Worm (Caenorhabditis elegans) whole organism, L3 larva: ENCODE results near the gene D1014.5.

Experiments
- R02D3.7 ChIP-seq: fragments of 150-350 bp; optimal IDR thresholded peaks from 2 replicates; lab custom pipeline; 2014; ENCODE audit warnings: missing biosample characterization, missing genetic modification characterization
- ZK546.5 ChIP-seq: sonication (generic microtip); optimal IDR thresholded peaks from 2 replicates; lab custom pipeline; 2017; ENCODE audit warnings: missing biosample characterization, missing genetic modification characterization
- aly-2 ChIP-seq: fragments of 150-350 bp; optimal IDR thresholded peaks from 2 replicates; lab custom pipeline; 2014; ENCODE audit warnings: missing biosample characterization, missing genetic modification characterization
- ceh-28 ChIP-seq: fragments of 150-350 bp; optimal IDR thresholded peaks from 2 replicates; lab custom pipeline; 2014; ENCODE audit warnings: missing biosample characterization, missing genetic modification reagents, missing genetic modification characterization
- ceh-82 ChIP-seq: fragments of 150-350 bp; optimal IDR thresholded peaks from 2 replicates; lab custom pipeline; 2014; ENCODE audit warnings: missing biosample characterization, missing genetic modification characterization
- ceh-9 ChIP-seq: sonication (generic microtip); optimal IDR thresholded peaks from 2 replicates; lab custom pipeline; 2018; ENCODE audit warnings: missing biosample characterization, missing genetic modification characterization
- egl-27 ChIP-seq: sonication (generic microtip); optimal IDR thresholded peaks from 4 replicates; lab custom pipeline; 2017; ENCODE audit warnings: missing biosample characterization, missing genetic modification reagents, missing genetic modification characterization
- egl-5 ChIP-seq: fragments of 150-350 bp; optimal IDR thresholded peaks from 2 replicates; lab custom pipeline; 2017; ENCODE audit warnings: missing biosample characterization, missing genetic modification reagents, missing genetic modification characterization, inconsistent platforms
- elt-1 ChIP-seq: fragments of 150-350 bp; optimal IDR thresholded peaks from 2 replicates; lab custom pipeline; 2014; ENCODE audit warnings: missing biosample characterization, missing genetic modification characterization
- elt-2 ChIP-seq: sonication (generic microtip); optimal IDR thresholded peaks from 2 replicates; lab custom pipeline; 2016; ENCODE audit warnings: missing genetic modification reagents, mild to moderate bottlenecking, missing genetic modification characterization, missing compliant biosample characterization
- elt-3 ChIP-seq, 3 experiments: fragments of 150-350 bp in 1 of 3; sonication (generic microtip) in 2 of 3; optimal IDR thresholded peaks; 2 replicates in 2 of 3; 4 replicates in 1 of 3; lab custom pipeline; 2014 to 2017; ENCODE audit warnings: missing biosample characterization in 3 of 3, missing genetic modification characterization in 3 of 3
- fkh-10 ChIP-seq: sonication (generic microtip); optimal IDR thresholded peaks from 2 replicates; lab custom pipeline; 2017; ENCODE audit warnings: missing biosample characterization, missing genetic modification reagents, missing genetic modification characterization
- fos-1 ChIP-seq: fragments of 150-350 bp; optimal IDR thresholded peaks from 2 replicates; lab custom pipeline; 2014; ENCODE audit warnings: missing biosample characterization, missing genetic modification characterization
- hmg-11 ChIP-seq: sonication (generic microtip); optimal IDR thresholded peaks from 2 replicates; lab custom pipeline; 2016; ENCODE audit warnings: missing genetic modification characterization, missing compliant biosample characterization
- jun-1 ChIP-seq: fragments of 150-350 bp; optimal IDR thresholded peaks from 2 replicates; lab custom pipeline; 2014; ENCODE audit warnings: missing biosample characterization, missing genetic modification reagents, missing genetic modification characterization
- lin-15B ChIP-seq: fragments of 150-350 bp; optimal IDR thresholded peaks from 2 replicates; lab custom pipeline; 2014; ENCODE audit warnings: missing biosample characterization, missing genetic modification characterization
- lsy-12 ChIP-seq: sonication (generic microtip); optimal IDR thresholded peaks from 2 replicates; lab custom pipeline; 2016; ENCODE audit warnings: mild to moderate bottlenecking, missing genetic modification characterization, missing compliant biosample characterization
- nfya-1 ChIP-seq: sonication (generic microtip); optimal IDR thresholded peaks from 2 replicates; lab custom pipeline; 2017; ENCODE audit warnings: missing genetic modification characterization, mild to moderate bottlenecking, missing compliant biosample characterization, antibody characterized with exemption, moderate library complexity; ENCODE audit not compliant: insufficient read depth
- nhr-11 ChIP-seq: fragments of 150-350 bp; optimal IDR thresholded peaks from 2 replicates; lab custom pipeline; 2014; ENCODE audit warnings: missing biosample characterization, missing genetic modification characterization
- nhr-23 ChIP-seq: fragments of 150-350 bp; optimal IDR thresholded peaks from 2 replicates; lab custom pipeline; 2014; ENCODE audit warnings: missing biosample characterization, missing genetic modification reagents, missing genetic modification characterization
- nhr-237 ChIP-seq: fragments of 150-350 bp; optimal IDR thresholded peaks from 2 replicates; lab custom pipeline; 2014; ENCODE audit warnings: missing biosample characterization, missing genetic modification characterization
- nhr-43 ChIP-seq: sonication (generic microtip); optimal IDR thresholded peaks from 2 replicates; lab custom pipeline; 2016; ENCODE audit warnings: mild to moderate bottlenecking, missing genetic modification characterization, missing compliant biosample characterization; ENCODE audit not compliant: poor library complexity, severe bottlenecking
- nhr-67 ChIP-seq: fragments of 150-350 bp; optimal IDR thresholded peaks from 2 replicates; lab custom pipeline; 2014; ENCODE audit warnings: missing biosample characterization, missing genetic modification characterization
- nhr-76 ChIP-seq: fragments of 150-350 bp; sonication (generic microtip); optimal IDR thresholded peaks from 5 replicates; lab custom pipeline; 2014; ENCODE audit warnings: missing biosample characterization, missing genetic modification characterization
- pha-4 ChIP-seq: fragments of 150-350 bp; optimal IDR thresholded peaks from 2 replicates; lab custom pipeline; 2014; ENCODE audit warnings: missing biosample characterization, missing genetic modification reagents, missing genetic modification characterization
- pqm-1 ChIP-seq: fragments of 150-350 bp; optimal IDR thresholded peaks from 2 replicates; lab custom pipeline; 2017; ENCODE audit warnings: missing biosample characterization, missing genetic modification characterization, inconsistent platforms
- sea-2 ChIP-seq: fragments of 150-350 bp; sonication (generic microtip); optimal IDR thresholded peaks from 4 replicates; lab custom pipeline; 2014; ENCODE audit warnings: missing biosample characterization, missing genetic modification reagents, missing genetic modification characterization
- skn-1 ChIP-seq: fragments of 150-350 bp; optimal IDR thresholded peaks from 2 replicates; lab custom pipeline; 2014; ENCODE audit warnings: missing biosample characterization, missing genetic modification characterization
- snpc-4 ChIP-seq: fragments of 150-350 bp; optimal IDR thresholded peaks from 2 replicates; lab custom pipeline; 2014; ENCODE audit warnings: missing biosample characterization, missing genetic modification characterization
- tbx-2 ChIP-seq: sonication (generic microtip); optimal IDR thresholded peaks from 2 replicates; lab custom pipeline; 2016; ENCODE audit warnings: mild to moderate bottlenecking, missing genetic modification characterization, missing compliant biosample characterization
- unc-39 ChIP-seq: sonication (generic microtip); optimal IDR thresholded peaks from 4 replicates; lab custom pipeline; 2017; ENCODE audit warnings: missing biosample characterization, missing genetic modification characterization
- unc-62 ChIP-seq: fragments of 150-350 bp; sonication (generic microtip); optimal IDR thresholded peaks from 4 replicates; lab custom pipeline; 2014; ENCODE audit warnings: missing biosample characterization, missing genetic modification reagents, missing genetic modification characterization
- zag-1 ChIP-seq: fragments of 150-350 bp; optimal IDR thresholded peaks from 2 replicates; lab custom pipeline; 2014; ENCODE audit warnings: missing biosample characterization, missing genetic modification characterization
- ztf-11 ChIP-seq: fragments of 150-350 bp; optimal IDR thresholded peaks from 2 replicates; lab custom pipeline; 2014; ENCODE audit warnings: missing biosample characterization, missing genetic modification characterization

The D1014.5 gene

DNA sequence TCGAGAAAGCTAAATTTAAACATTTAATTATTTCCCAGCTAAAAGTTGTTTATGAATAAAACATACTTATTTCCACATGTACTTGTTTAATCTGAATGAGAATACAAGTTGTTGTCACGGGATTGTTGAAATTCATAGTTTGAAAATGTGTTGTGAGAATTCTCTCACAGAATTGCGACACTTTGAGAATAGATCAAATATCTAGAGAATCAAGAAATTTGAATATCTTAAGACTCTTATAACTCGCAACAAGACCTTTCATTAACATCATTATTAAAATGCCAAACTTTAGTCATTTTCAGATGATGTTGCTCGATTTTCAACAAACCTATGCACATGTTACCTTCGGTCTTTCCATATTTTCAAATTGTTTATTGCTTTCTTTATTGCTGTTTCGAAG is 20.5 kb upstream of the D1014.5 start, which contains the start of gene str-90:
Gene str-90 (plus strand): TSS at position 301 of the 400 bp plus-strand sequence.
- TF ChIP-seq nhr-237 (tag; lab: Kevin White, UChicago) (no peak), pqm-1 (no peak), aly-2 (tag; lab: Kevin White, UChicago) (no peak), fkh-10 (GFP tag; lab: Kevin White, UChicago) (no peak), ceh-9 (no peak), zag-1 (tag; lab: Kevin White, UChicago) (no peak), nfya-1 (tag; lab: Kevin White, UChicago) (no peak), egl-5 (tag; lab: Kevin White, UChicago) (no peak), pha-4 (tag; lab: Kevin White, UChicago) (no peak), R02D3.7 (tag; lab: Kevin White, UChicago) (no peak), nhr-67 (tag; lab: Kevin White, UChicago) (no peak), ztf-11 (tag; lab: Kevin White, UChicago) (no peak), tbx-2 (tag; lab: Kevin White, UChicago) (no peak), elt-3 (tag; optimal IDR thresholded peaks at IDR 0.05; lab: Kevin White, UChicago) (no peak), egl-27 (no peak), nhr-11 (no peak), nhr-43 (no peak)

DNA sequence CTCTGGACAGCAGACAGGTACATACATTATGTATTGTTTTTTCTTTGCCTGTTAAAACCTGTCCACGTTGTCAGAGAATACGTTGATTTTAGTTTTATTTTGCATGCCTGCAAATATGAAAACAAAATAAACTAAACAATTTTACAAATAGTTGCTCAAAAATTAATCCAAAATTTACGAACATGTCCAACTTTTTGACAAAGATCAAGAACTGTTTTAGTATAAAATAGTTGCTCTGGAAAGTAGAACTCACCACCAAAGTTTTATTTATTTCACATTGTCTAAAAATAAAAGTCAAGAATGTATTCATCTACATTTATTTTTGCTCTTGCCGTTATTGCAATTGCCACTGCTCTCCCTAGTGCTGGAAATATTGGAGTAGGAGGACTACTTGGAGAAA is 19.0 kb upstream of the D1014.5 start, which contains the start of gene srlf-16:
Gene srlf-16 (plus strand): TSS at position 301 of the 400 bp plus-strand sequence.
- no peak for TF ChIP-seq aly-2 (tag; lab: Kevin White, UChicago)
- TF ChIP-seq pha-4 (tag; lab: Kevin White, UChicago), result no peak
- no peak for TF ChIP-seq fos-1 (tag; lab: Kevin White, UChicago)
- TF ChIP-seq ceh-9, result no peak
- no peak for TF ChIP-seq unc-39 (tag; lab: Kevin White, UChicago)
- no peak for TF ChIP-seq elt-1 (tag; lab: Kevin White, UChicago)
- TF ChIP-seq snpc-4, result no peak
- no peak for TF ChIP-seq nhr-43
- TF ChIP-seq ceh-82 (tag; lab: Kevin White, UChicago), result no peak
- TF ChIP-seq lin-15B (tag; lab: Kevin White, UChicago), result no peak
- no peak for TF ChIP-seq elt-2 (tag; lab: Kevin White, UChicago)
- TF ChIP-seq, all 47 proteins: peak for 0

DNA sequence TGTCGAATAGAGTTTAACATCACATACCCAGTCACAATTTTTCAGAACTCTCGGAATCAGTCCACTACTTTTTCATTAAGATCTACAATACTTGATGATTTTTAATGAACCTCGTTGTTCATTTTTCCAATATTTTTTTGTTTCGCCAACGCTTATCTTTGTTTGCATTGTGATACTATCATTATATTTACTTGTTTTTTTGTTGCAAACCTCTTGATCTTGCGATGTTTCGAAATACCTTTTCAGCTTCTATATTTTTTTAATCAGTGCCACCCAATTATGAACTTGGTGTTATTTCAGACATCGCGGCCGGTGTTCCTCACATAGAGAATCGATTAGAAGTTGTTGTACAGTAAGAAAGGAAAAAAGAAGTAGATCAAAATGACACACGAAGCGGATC is 14.8 kb upstream of the D1014.5 start, which contains the start of gene myo-5:
Gene myo-5 (plus strand): TSS at position 301 of the 400 bp plus-strand sequence.
- TF ChIP-seq zag-1 (tag; lab: Kevin White, UChicago) (no peak), unc-62 (no peak), nhr-67 (tag; lab: Kevin White, UChicago) (no peak), hmg-11 (tag; lab: Kevin White, UChicago) (no peak), nhr-76 (tag; lab: Kevin White, UChicago) (no peak), elt-1 (tag; lab: Kevin White, UChicago) (no peak), lsy-12 (tag; lab: Kevin White, UChicago) (no peak), nhr-23 (tag; lab: Kevin White, UChicago) (no peak), skn-1 (tag; lab: Kevin White, UChicago) (no peak), ceh-28 (tag; lab: Kevin White, UChicago) (no peak), elt-3 (tag; optimal IDR thresholded peaks at IDR 0.05; lab: Kevin White, UChicago) (no peak), ceh-9 (no peak)
- TF ChIP-seq, all 47 proteins: peak for 0

DNA sequence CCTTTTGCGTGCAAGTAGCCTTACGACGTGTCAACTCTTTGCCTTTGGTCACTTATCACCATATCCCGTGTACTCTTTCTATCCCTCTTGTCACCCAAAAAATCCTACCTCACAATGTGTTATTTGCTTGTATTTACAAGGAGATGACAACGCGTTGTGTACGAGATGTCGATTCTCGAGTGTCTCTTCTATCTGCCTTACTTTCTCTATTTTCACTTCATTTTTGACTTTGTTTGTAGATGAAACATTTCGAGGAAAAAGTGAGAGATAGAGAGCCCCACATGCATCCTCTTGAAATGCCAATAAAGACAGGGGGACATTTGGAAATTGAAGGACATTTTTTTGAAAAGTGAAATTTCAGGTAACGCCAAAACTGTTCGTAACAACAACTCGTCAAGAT is 12.7 kb upstream of the D1014.5 start:
- TF ChIP-seq pha-4 (tag; lab: Kevin White, UChicago) (peak; percentile 70), nhr-23 (tag; lab: Kevin White, UChicago) (no peak), elt-2 (tag; lab: Kevin White, UChicago) (no peak), unc-39 (tag; lab: Kevin White, UChicago) (no peak)
- TF ChIP-seq, all 47 proteins: peak for 1

DNA sequence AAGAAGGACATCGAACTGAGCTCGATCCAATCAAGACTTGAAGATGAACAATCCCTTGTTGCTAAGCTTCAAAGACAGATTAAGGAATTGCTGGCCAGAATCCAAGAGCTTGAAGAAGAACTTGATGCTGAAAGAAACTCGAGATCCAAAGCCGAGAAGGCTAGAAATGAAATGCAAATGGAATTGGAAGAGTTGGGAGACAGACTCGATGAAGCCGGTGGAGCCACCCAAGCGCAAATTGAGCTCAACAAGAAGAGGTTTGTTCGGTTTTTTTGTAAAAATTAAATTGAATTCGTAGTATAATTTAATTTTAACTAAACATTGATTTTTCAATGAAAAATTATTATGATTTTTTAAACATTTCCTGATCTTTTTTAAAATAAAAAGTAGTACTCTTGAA is 8.9 kb upstream of the D1014.5 start:
- TF ChIP-seq skn-1 (tag; lab: Kevin White, UChicago) (no peak), fkh-10 (GFP tag; lab: Kevin White, UChicago) (no peak), jun-1 (no peak), egl-5 (tag; lab: Kevin White, UChicago) (no peak), sea-2 (no peak), egl-27 (no peak), nhr-11 (no peak), nhr-237 (tag; lab: Kevin White, UChicago) (no peak), ZK546.5 (no peak), tbx-2 (tag; lab: Kevin White, UChicago) (no peak)
